Fruit fly (Drosophila melanogaster) whole organism, embryonic: Measurements from ENCODE around the gene CG6254.

Experiments used
- BtbVII ChIP-seq: fragments of 200-800 bp; sonication (Bioruptor generic); optimal IDR thresholded peaks from 3 replicates; lab custom pipeline; 2017; ENCODE audit warnings: missing biosample characterization, mild to moderate bottlenecking, missing genetic modification characterization
- CG10147 ChIP-seq: fragments of 200-800 bp; sonication (Bioruptor generic); optimal IDR thresholded peaks from 2 replicates; lab custom pipeline; 2019; ENCODE audit warnings: missing biosample characterization, mild to moderate bottlenecking, missing genetic modification characterization, moderate library complexity
- CG14965 ChIP-seq: fragments of 200-800 bp; sonication (Bioruptor generic); optimal IDR thresholded peaks from 2 replicates; lab custom pipeline; 2016; ENCODE audit warnings: missing biosample characterization, missing genetic modification characterization, borderline replicate concordance
- CG15269 ChIP-seq: fragments of 200-800 bp; sonication (Bioruptor generic); optimal IDR thresholded peaks from 2 replicates; lab custom pipeline; 2018; ENCODE audit warnings: missing biosample characterization, mild to moderate bottlenecking, missing genetic modification characterization, moderate library complexity
- CG15696 ChIP-seq: fragments of 200-800 bp; sonication (Bioruptor generic); optimal IDR thresholded peaks from 2 replicates; lab custom pipeline; 2019; ENCODE audit warnings: missing biosample characterization, mild to moderate bottlenecking, missing genetic modification characterization, moderate library complexity
- CG16815 ChIP-seq: fragments of 200-800 bp; sonication (Bioruptor generic); optimal IDR thresholded peaks from 3 replicates; lab custom pipeline; 2017; ENCODE audit warnings: missing biosample characterization, mild to moderate bottlenecking, missing genetic modification characterization
- CG2875 ChIP-seq: fragments of 200-800 bp; sonication (Bioruptor generic); optimal IDR thresholded peaks from 2 replicates; lab custom pipeline; 2017; ENCODE audit warnings: missing biosample characterization, mild to moderate bottlenecking, missing genetic modification characterization, missing genetic modification reagents
- CG33213 ChIP-seq: fragments of 200-800 bp; sonication (Bioruptor generic); optimal IDR thresholded peaks from 3 replicates; lab custom pipeline; 2016; ENCODE audit warnings: missing biosample characterization, missing genetic modification characterization
- CG33557 ChIP-seq: fragments of 200-800 bp; sonication (Bioruptor generic); optimal IDR thresholded peaks from 2 replicates; lab custom pipeline; 2019; ENCODE audit warnings: missing biosample characterization, mild to moderate bottlenecking, missing genetic modification characterization, moderate library complexity
- CG3995 ChIP-seq: fragments of 200-800 bp; sonication (Bioruptor generic); optimal IDR thresholded peaks from 3 replicates; lab custom pipeline; 2016; ENCODE audit warnings: missing biosample characterization, missing genetic modification characterization
- CG6175 ChIP-seq: fragments of 200-800 bp; sonication (Bioruptor generic); IDR thresholded peaks from 3 replicates; pipeline ENCODE4 v1.3.6; 2022; ENCODE audit warnings: missing biosample characterization, missing genetic modification characterization
- CG6765 ChIP-seq: fragments of 200-800 bp; sonication (Bioruptor generic); optimal IDR thresholded peaks from 3 replicates; lab custom pipeline; 2017; ENCODE audit warnings: missing biosample characterization, mild to moderate bottlenecking, missing genetic modification characterization
- CG7556 ChIP-seq: fragments of 200-800 bp; sonication (Bioruptor generic); optimal IDR thresholded peaks from 2 replicates; lab custom pipeline; 2017; ENCODE audit warnings: missing biosample characterization, mild to moderate bottlenecking, missing genetic modification characterization
- CG7839 ChIP-seq: fragments of 200-800 bp; sonication (Bioruptor generic); optimal IDR thresholded peaks from 3 replicates; lab custom pipeline; 2018; ENCODE audit warnings: missing biosample characterization, mild to moderate bottlenecking, missing genetic modification characterization, moderate library complexity
- CG8089 ChIP-seq: fragments of 200-800 bp; sonication (Bioruptor generic); optimal IDR thresholded peaks from 3 replicates; lab custom pipeline; 2016; ENCODE audit warnings: missing biosample characterization, missing genetic modification characterization
- CG9437 ChIP-seq: fragments of 200-800 bp; sonication (Bioruptor generic); optimal IDR thresholded peaks from 2 replicates; lab custom pipeline; 2018; ENCODE audit warnings: missing biosample characterization, mild to moderate bottlenecking, missing genetic modification characterization
- CG9797 ChIP-seq: fragments of 200-800 bp; sonication (Bioruptor generic); optimal IDR thresholded peaks from 3 replicates; lab custom pipeline; 2018; ENCODE audit warnings: missing biosample characterization, mild to moderate bottlenecking, missing genetic modification characterization
- CTCF ChIP-seq: fragments of 200-800 bp; sonication (Bioruptor generic); optimal IDR thresholded peaks from 2 replicates; lab custom pipeline; 2017; ENCODE audit warnings: missing biosample characterization, mild to moderate bottlenecking, missing genetic modification characterization, moderate library complexity
- Dip2 ChIP-seq: fragments of 200-800 bp; sonication (Bioruptor generic); IDR thresholded peaks from 2 replicates; pipeline ENCODE4 v1.3.6; 2022; ENCODE audit warnings: missing biosample characterization, missing genetic modification characterization
- Elba2 ChIP-seq: fragments of 200-800 bp; sonication (Bioruptor generic); optimal IDR thresholded peaks from 3 replicates; lab custom pipeline; 2016; ENCODE audit warnings: missing biosample characterization, missing genetic modification characterization
- Ets65A ChIP-seq: fragments of 200-800 bp; sonication (Bioruptor generic); peaks from one replicate; lab custom pipeline; 2016; ENCODE audit warnings: missing biosample characterization, missing genetic modification characterization
- HLH3B ChIP-seq: fragments of 200-800 bp; sonication (Bioruptor generic); IDR thresholded peaks from 2 replicates; pipeline ENCODE4 v1.3.6; 2022; ENCODE audit warnings: missing biosample characterization, missing genetic modification characterization
- Hmx ChIP-seq: fragments of 200-800 bp; sonication (Bioruptor generic); optimal IDR thresholded peaks from 2 replicates; lab custom pipeline; 2016; ENCODE audit warnings: missing biosample characterization, missing genetic modification characterization
- Hr39 ChIP-seq: fragments of >200 bp; optimal IDR thresholded peaks from 2 replicates; lab custom pipeline; 2017
- Myb ChIP-seq: fragments of 200-800 bp; sonication (Bioruptor generic); optimal IDR thresholded peaks from 2 replicates; lab custom pipeline; 2016; ENCODE audit warnings: missing biosample characterization, missing genetic modification characterization
- Nf-YC ChIP-seq: fragments of 200-800 bp; optimal IDR thresholded peaks from 3 replicates; lab custom pipeline; 2019; ENCODE audit warnings: missing biosample characterization, mild to moderate bottlenecking, missing genetic modification characterization, moderate library complexity
- Sox100B ChIP-seq: fragments of 200-800 bp; sonication (Bioruptor generic); optimal IDR thresholded peaks from 3 replicates; lab custom pipeline; 2018; ENCODE audit warnings: missing biosample characterization, mild to moderate bottlenecking, missing genetic modification characterization
- amos ChIP-seq: fragments of 200-800 bp; sonication (Bioruptor generic); IDR thresholded peaks from 2 replicates; pipeline ENCODE4 v1.3.6; 2022; ENCODE audit warnings: missing biosample characterization, missing genetic modification characterization; ENCODE audit not compliant: partially characterized antibody
- bbx ChIP-seq: fragments of 200-800 bp; sonication (Bioruptor generic); IDR thresholded peaks from 2 replicates; pipeline ENCODE4 v1.3.6; 2022; ENCODE audit warnings: missing biosample characterization, missing genetic modification characterization; ENCODE audit not compliant: partially characterized antibody
- btn ChIP-seq: fragments of 200-800 bp; sonication (Bioruptor generic); optimal IDR thresholded peaks from 2 replicates; lab custom pipeline; 2016; ENCODE audit warnings: missing biosample characterization, missing genetic modification characterization
- caup ChIP-seq: fragments of 200-800 bp; sonication (Bioruptor generic); optimal IDR thresholded peaks from 3 replicates; lab custom pipeline; 2017; ENCODE audit warnings: missing biosample characterization, mild to moderate bottlenecking, missing genetic modification characterization, moderate library complexity; ENCODE audit not compliant: severe bottlenecking
- corto ChIP-seq: fragments of 200-800 bp; sonication (Bioruptor generic); optimal IDR thresholded peaks from 2 replicates; lab custom pipeline; 2016; ENCODE audit warnings: missing biosample characterization, mild to moderate bottlenecking, missing genetic modification characterization, moderate library complexity
- da ChIP-seq: fragments of 200-800 bp; sonication (Bioruptor generic); optimal IDR thresholded peaks from 2 replicates; lab custom pipeline; 2016; ENCODE audit warnings: missing biosample characterization, missing genetic modification characterization
- dimm ChIP-seq: fragments of 200-800 bp; sonication (Bioruptor generic); IDR thresholded peaks from 2 replicates; pipeline ENCODE4 v1.3.6; 2022; ENCODE audit warnings: missing biosample characterization, missing genetic modification characterization
- fd102C ChIP-seq: fragments of 200-800 bp; sonication (Bioruptor generic); optimal IDR thresholded peaks from 2 replicates; lab custom pipeline; 2018; ENCODE audit warnings: missing biosample characterization, mild to moderate bottlenecking, missing genetic modification characterization, moderate library complexity
- fd3F ChIP-seq: fragments of 200-800 bp; sonication (Bioruptor generic); optimal IDR thresholded peaks from 2 replicates; lab custom pipeline; 2018; ENCODE audit warnings: missing biosample characterization, mild to moderate bottlenecking, missing genetic modification characterization, moderate library complexity
- gsb-n ChIP-seq: fragments of 200-800 bp; sonication (Bioruptor generic); optimal IDR thresholded peaks from 3 replicates; lab custom pipeline; 2018; ENCODE audit warnings: missing biosample characterization, mild to moderate bottlenecking, missing genetic modification characterization
- gt ChIP-seq: fragments of 200-800 bp; sonication (Bioruptor generic); IDR thresholded peaks from 2 replicates; pipeline ENCODE4 v1.3.6; 2022; ENCODE audit warnings: missing biosample characterization, missing genetic modification characterization
- hkb ChIP-seq, 2 experiments: fragments of 200-800 bp in 1 of 2; fragments of >200 bp in 1 of 2; sonication (Bioruptor generic) in 1 of 2; IDR thresholded peaks in 1 of 2; optimal IDR thresholded peaks in 1 of 2; 2 replicates each; pipeline versions ENCODE4 v1.3.6 to Lab custom; 2017 to 2022; ENCODE audit warnings: missing biosample characterization in 1 of 2, missing genetic modification characterization in 1 of 2
- hth ChIP-seq: fragments of >200 bp; optimal IDR thresholded peaks from 2 replicates; lab custom pipeline; 2017; ENCODE audit warnings: inconsistent platforms
- kah ChIP-seq: fragments of 200-800 bp; sonication (Bioruptor generic); optimal IDR thresholded peaks from 2 replicates; lab custom pipeline; 2018; ENCODE audit warnings: missing biosample characterization, mild to moderate bottlenecking, missing genetic modification characterization
- lola ChIP-seq, 3 experiments: fragments of >200 bp in 2 of 3; fragments of 200-800 bp in 1 of 3; sonication (Bioruptor generic) in 1 of 3; optimal IDR thresholded peaks; 2 replicates each; lab custom pipeline; 2017 to 2019; ENCODE audit warnings: missing biosample characterization in 3 of 3, missing genetic modification characterization in 3 of 3, mild to moderate bottlenecking in 1 of 3, moderate library complexity in 1 of 3
- pita ChIP-seq: fragments of 200-800 bp; sonication (Bioruptor generic); optimal IDR thresholded peaks from 2 replicates; lab custom pipeline; 2017; ENCODE audit warnings: missing biosample characterization, mild to moderate bottlenecking, missing genetic modification characterization
- ranshi ChIP-seq: fragments of 200-800 bp; sonication (Bioruptor generic); IDR thresholded peaks from 2 replicates; pipeline ENCODE4 v1.3.6; 2022; ENCODE audit warnings: missing biosample characterization, missing genetic modification characterization
- tna ChIP-seq: fragments of 200-800 bp; sonication (Bioruptor generic); IDR thresholded peaks from 2 replicates; pipeline ENCODE4 v1.3.6; 2022; ENCODE audit warnings: missing biosample characterization, missing genetic modification characterization; ENCODE audit not compliant: partially characterized antibody
- vfl ChIP-seq: fragments of 200-800 bp; sonication (Bioruptor generic); optimal IDR thresholded peaks from 2 replicates; lab custom pipeline; 2016; ENCODE audit warnings: missing biosample characterization, missing genetic modification characterization
- wek ChIP-seq: fragments of 200-800 bp; sonication (Bioruptor generic); optimal IDR thresholded peaks from 3 replicates; lab custom pipeline; 2018; ENCODE audit warnings: missing biosample characterization, mild to moderate bottlenecking, missing genetic modification characterization, moderate library complexity
- z ChIP-seq: fragments of 200-800 bp; sonication (Bioruptor generic); IDR thresholded peaks from 3 replicates; pipeline ENCODE4 v1.3.6; 2022; ENCODE audit warnings: missing biosample characterization, missing genetic modification characterization
- zen ChIP-seq: fragments of 200-800 bp; sonication (Bioruptor generic); optimal IDR thresholded peaks from 3 replicates; lab custom pipeline; 2018; ENCODE audit warnings: missing biosample characterization, mild to moderate bottlenecking, missing genetic modification characterization, moderate library complexity
- zfh1 ChIP-seq: fragments of 200-800 bp; sonication (Bioruptor generic); IDR thresholded peaks from 3 replicates; pipeline ENCODE4 v1.3.6; 2022; ENCODE audit warnings: missing biosample characterization, missing genetic modification characterization
- zfh2 ChIP-seq: fragments of 200-800 bp; sonication (Bioruptor generic); optimal IDR thresholded peaks from 2 replicates; lab custom pipeline; 2016; ENCODE audit warnings: missing biosample characterization, missing genetic modification characterization

CG6254 gene

dm6 chr3R:10109938-10110337 is 51.2 kb downstream of the CG6254 start, which contains the start of gene Fmr1 (continued):
- TF ChIP-seq CG15696 (tag; lab: Kevin White, UChicago): peak; percentile 27
- no peak for TF ChIP-seq BtbVII (GFP tag; lab: Kevin White, UChicago)
- TF ChIP-seq CTCF: peak; percentile 29
- TF ChIP-seq corto (GFP tag; lab: Kevin White, UChicago): no peak
- peak; percentile 9 for TF ChIP-seq CG16815 (GFP tag; lab: Kevin White, UChicago)
- no peak for TF ChIP-seq fd102C (GFP tag; lab: Kevin White, UChicago)
- TF ChIP-seq z (GFP tag; lab: Robert Waterston, UW): no peak
- TF ChIP-seq hth: no peak
- TF ChIP-seq CG10147 (GFP tag; lab: Kevin White, UChicago): peak; percentile 33
- TF ChIP-seq CG8089: peak; percentile 45
- no peak for TF ChIP-seq dimm (GFP tag; lab: Robert Waterston, UW)
- no peak for TF ChIP-seq wek
- no peak for TF ChIP-seq pita
- no peak for TF ChIP-seq HLH3B (GFP tag; lab: Robert Waterston, UW)
- TF ChIP-seq Sox100B (GFP tag; lab: Kevin White, UChicago): no peak
- TF ChIP-seq Hmx (GFP tag; lab: Kevin White, UChicago): no peak
- peak; percentile 31; the same call in 1 of the 3 replicates for TF ChIP-seq zfh1
- TF ChIP-seq lola (GFP tag; optimal IDR thresholded peaks at IDR 0.05; lab: Kevin White, UChicago): peak in 1 of 3 experiments; percentile 45
- peak; percentile 45 for TF ChIP-seq da (GFP tag; lab: Kevin White, UChicago)
- TF ChIP-seq caup (GFP tag; lab: Kevin White, UChicago): no peak
- no peak for TF ChIP-seq ranshi (GFP tag; lab: Robert Waterston, UW)
- TF ChIP-seq CG7839 (tag; lab: Kevin White, UChicago): peak; percentile 16
- TF ChIP-seq bbx (GFP tag; lab: Robert Waterston, UW): no peak
- no peak for TF ChIP-seq CG14965
- TF ChIP-seq amos (GFP tag; lab: Robert Waterston, UW): 0 out of 2 replicates have a peak, but pooled peaks have one; percentile 38
- no peak for TF ChIP-seq CG2875 (GFP tag; lab: Kevin White, UChicago)
- peak; percentile 44 for TF ChIP-seq vfl (GFP tag; lab: Kevin White, UChicago)
- peak; percentile 99 for TF ChIP-seq Myb
- peak; percentile 67 for TF ChIP-seq CG33213 (GFP tag; lab: Kevin White, UChicago)
- no peak for TF ChIP-seq btn (GFP tag; lab: Kevin White, UChicago)
- TF ChIP-seq Nf-YC: peak; percentile 24
- peak; percentile 40 for TF ChIP-seq Elba2
- peak; percentile 49 for TF ChIP-seq fd3F (GFP tag; lab: Kevin White, UChicago)
- peak; percentile 41 for TF ChIP-seq CG3995 (GFP tag; lab: Kevin White, UChicago)
- no peak for TF ChIP-seq CG6175 (GFP tag; lab: Robert Waterston, UW)
- TF ChIP-seq CG33557 (GFP tag; lab: Kevin White, UChicago): no peak
- TF ChIP-seq gsb-n (tag; lab: Kevin White, UChicago): peak; percentile 41
- no peak for TF ChIP-seq Hr39
- no peak for TF ChIP-seq gt (GFP tag; lab: Robert Waterston, UW)
- peak; percentile 60 for TF ChIP-seq CG9797 (GFP tag; lab: Kevin White, UChicago)
- TF ChIP-seq zen (tag; lab: Kevin White, UChicago): peak; percentile 36
- TF ChIP-seq CG15269 (tag; lab: Kevin White, UChicago): peak; percentile 45
- TF ChIP-seq Dip2 (GFP tag; lab: Robert Waterston, UW): no peak
- no peak for TF ChIP-seq kah
- TF ChIP-seq zfh2 (GFP tag; lab: Kevin White, UChicago): peak; percentile 59
- no peak for TF ChIP-seq CG7556 (GFP tag; lab: Kevin White, UChicago)
- peak; percentile 90 for TF ChIP-seq hkb (optimal IDR thresholded peaks at IDR 0.05; lab: Kevin White, UChicago)
- TF ChIP-seq hkb (GFP tag; IDR thresholded peaks at IDR 0.05; lab: Robert Waterston, UW): peak; percentile 26; the same call in 1 of the 2 replicates
- no peak for TF ChIP-seq CG6765
- peak; percentile 19 for TF ChIP-seq CG9437 (GFP tag; lab: Kevin White, UChicago)
- TF ChIP-seq tna: no peak
- peak; percentile 96 for TF ChIP-seq Ets65A (GFP tag; lab: Kevin White, UChicago)
